Worm (Caenorhabditis elegans) whole organism, L2 larva: ENCODE results near the gene T06E8.2.

Experiments
- C34F6.9 ChIP-seq: fragments of 150-350 bp; optimal IDR thresholded peaks from 2 replicates; lab custom pipeline; 2014; ENCODE audit warnings: missing biosample characterization, missing genetic modification characterization
- ama-1 ChIP-seq: fragments of 150-350 bp; optimal IDR thresholded peaks from 2 replicates; lab custom pipeline; 2018; ENCODE audit warnings: inconsistent platforms
- ceh-82 ChIP-seq: fragments of 150-350 bp; optimal IDR thresholded peaks from 2 replicates; lab custom pipeline; 2014; ENCODE audit warnings: missing biosample characterization, missing genetic modification characterization
- dmd-4 ChIP-seq: sonication (generic microtip); optimal IDR thresholded peaks from 2 replicates; lab custom pipeline; 2017; ENCODE audit warnings: missing biosample characterization, missing genetic modification characterization
- fos-1 ChIP-seq: fragments of 150-350 bp; optimal IDR thresholded peaks from 2 replicates; lab custom pipeline; 2014; ENCODE audit warnings: missing biosample characterization, missing genetic modification characterization
- lsy-2 ChIP-seq, 2 experiments: fragments of 150-350 bp in 1 of 2; sonication (generic microtip) in 1 of 2; optimal IDR thresholded peaks; 2 replicates each; lab custom pipeline; 2014 to 2017; ENCODE audit warnings: missing biosample characterization in 2 of 2, missing genetic modification characterization in 2 of 2
- nhr-21 ChIP-seq: fragments of 150-350 bp; optimal IDR thresholded peaks from 2 replicates; lab custom pipeline; 2014; ENCODE audit warnings: missing biosample characterization, missing genetic modification characterization
- nhr-237 ChIP-seq: fragments of 150-350 bp; optimal IDR thresholded peaks from 2 replicates; lab custom pipeline; 2014; ENCODE audit warnings: missing biosample characterization, missing genetic modification characterization
- nhr-25 ChIP-seq: fragments of 150-350 bp; sonication (generic microtip); optimal IDR thresholded peaks from 3 replicates; lab custom pipeline; 2014; ENCODE audit warnings: missing biosample characterization, missing genetic modification characterization
- unc-62 ChIP-seq: fragments of 150-350 bp; optimal IDR thresholded peaks from 2 replicates; lab custom pipeline; 2014; ENCODE audit warnings: missing biosample characterization, missing genetic modification reagents, missing genetic modification characterization
- ztf-11 ChIP-seq: sonication (generic microtip); optimal IDR thresholded peaks from 2 replicates; lab custom pipeline; 2017; ENCODE audit warnings: missing biosample characterization, missing genetic modification characterization

DNA sequence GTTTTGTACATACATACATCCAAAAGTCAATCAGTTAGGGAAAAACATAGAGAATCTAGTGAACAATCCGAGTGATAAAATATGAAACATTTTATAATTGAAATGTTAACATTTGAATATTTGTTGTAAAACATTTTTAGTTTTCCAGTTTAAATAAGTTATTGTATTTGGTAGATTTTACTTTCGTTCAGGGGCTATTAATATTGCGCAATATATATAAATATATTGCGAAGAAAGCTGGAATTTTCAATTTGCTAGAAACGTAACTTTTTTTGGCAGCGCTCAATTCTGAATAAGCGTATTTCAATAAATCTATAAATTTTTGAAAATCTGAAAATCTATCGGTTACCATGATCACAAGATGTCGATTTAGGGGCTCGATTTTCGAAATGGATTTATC lies 28.7 kb downstream of the T06E8.2 start:
- TF ChIP-seq dmd-4 (tag; lab: Kevin White, UChicago) (no peak), ceh-82 (tag; lab: Kevin White, UChicago) (no peak), nhr-21 (tag; lab: Kevin White, UChicago) (no peak), lsy-2 (tag; optimal IDR thresholded peaks at IDR 0.05; lab: Kevin White, UChicago) (no peak), fos-1 (tag; lab: Kevin White, UChicago) (no peak), nhr-25 (no peak), unc-62 (GFP tag; lab: Kevin White, UChicago) (no peak), ztf-11 (tag; lab: Kevin White, UChicago) (no peak), ama-1 (lab: Kevin White, UChicago) (no peak), nhr-237 (tag; lab: Kevin White, UChicago) (no peak), C34F6.9 (tag; lab: Kevin White, UChicago) (no peak)
